Fruit fly (Drosophila melanogaster) whole organism, embryonic: ENCODE measurements around the gene asl.
A peak's percentile ranks its signal among the peaks of the same experiment; 100 is the strongest.

Experiments used
- Bdp1 ChIP-seq: fragments of 200-800 bp; sonication (Bioruptor generic); optimal IDR thresholded peaks from 3 replicates; lab custom pipeline; 2016; ENCODE audit warnings: missing biosample characterization, missing genetic modification characterization
- Bteb2 ChIP-seq: fragments of 200-800 bp; sonication (Bioruptor generic); optimal IDR thresholded peaks from 2 replicates; lab custom pipeline; 2016; ENCODE audit warnings: missing biosample characterization, missing genetic modification characterization
- CG10321 ChIP-seq: fragments of 200-800 bp; sonication (Bioruptor generic); IDR thresholded peaks from 2 replicates; pipeline ENCODE4 v1.3.6; 2022; ENCODE audit warnings: missing biosample characterization, missing genetic modification characterization
- CG10462 ChIP-seq: fragments of 200-800 bp; sonication (Bioruptor generic); optimal IDR thresholded peaks from 2 replicates; lab custom pipeline; 2016; ENCODE audit warnings: missing biosample characterization, missing genetic modification characterization
- CG12155 ChIP-seq: fragments of 200-800 bp; sonication (Bioruptor generic); optimal IDR thresholded peaks from 3 replicates; lab custom pipeline; 2016; ENCODE audit warnings: missing biosample characterization, missing genetic modification characterization
- CG12219 ChIP-seq: fragments of 200-800 bp; sonication (Bioruptor generic); optimal IDR thresholded peaks from 3 replicates; lab custom pipeline; 2018; ENCODE audit warnings: missing biosample characterization, mild to moderate bottlenecking, missing genetic modification characterization
- CG12744 ChIP-seq: fragments of 200-800 bp; sonication (Bioruptor generic); optimal IDR thresholded peaks from 2 replicates; lab custom pipeline; 2016; ENCODE audit warnings: missing biosample characterization, missing genetic modification characterization
- CG15011 ChIP-seq: fragments of 200-800 bp; sonication (Bioruptor generic); optimal IDR thresholded peaks from 3 replicates; lab custom pipeline; 2018; ENCODE audit warnings: missing biosample characterization, mild to moderate bottlenecking, missing genetic modification characterization
- CG17612 ChIP-seq: fragments of 200-800 bp; sonication (Bioruptor generic); IDR thresholded peaks from 2 replicates; pipeline ENCODE4 v1.3.6; 2022; ENCODE audit warnings: missing biosample characterization, missing genetic modification characterization
- CG17802 ChIP-seq: fragments of 200-800 bp; sonication (Bioruptor generic); optimal IDR thresholded peaks from 2 replicates; lab custom pipeline; 2018; ENCODE audit warnings: missing biosample characterization, mild to moderate bottlenecking, missing genetic modification characterization, moderate library complexity
- CG17829 ChIP-seq: fragments of 200-800 bp; optimal IDR thresholded peaks from 2 replicates; lab custom pipeline; 2019; ENCODE audit warnings: missing biosample characterization, mild to moderate bottlenecking, missing genetic modification characterization, moderate library complexity
- CG18262 ChIP-seq: fragments of 200-800 bp; optimal IDR thresholded peaks from 3 replicates; lab custom pipeline; 2019; ENCODE audit warnings: missing biosample characterization, mild to moderate bottlenecking, missing genetic modification characterization, moderate library complexity
- CG18599 ChIP-seq: fragments of 200-800 bp; sonication (Bioruptor generic); optimal IDR thresholded peaks from 3 replicates; lab custom pipeline; 2017; ENCODE audit warnings: missing biosample characterization, missing genetic modification characterization, mild to moderate bottlenecking, moderate library complexity, missing genetic modification reagents
- CG2202 ChIP-seq: fragments of 200-800 bp; sonication (Bioruptor generic); optimal IDR thresholded peaks from 2 replicates; lab custom pipeline; 2018; ENCODE audit warnings: missing biosample characterization, mild to moderate bottlenecking, missing genetic modification characterization
- CG3065 ChIP-seq: fragments of 200-800 bp; sonication (Bioruptor generic); optimal IDR thresholded peaks from 2 replicates; lab custom pipeline; 2016; ENCODE audit warnings: missing biosample characterization, missing genetic modification characterization
- CG3407 ChIP-seq: fragments of 200-800 bp; sonication (Bioruptor generic); optimal IDR thresholded peaks from 2 replicates; lab custom pipeline; 2018; ENCODE audit warnings: missing biosample characterization, mild to moderate bottlenecking, missing genetic modification characterization
- CG4707 ChIP-seq: fragments of 200-800 bp; sonication (Bioruptor generic); optimal IDR thresholded peaks from 2 replicates; lab custom pipeline; 2018; ENCODE audit warnings: missing biosample characterization, mild to moderate bottlenecking, missing genetic modification characterization, moderate library complexity
- CG6683 ChIP-seq: fragments of 200-800 bp; sonication (Bioruptor generic); optimal IDR thresholded peaks from 2 replicates; lab custom pipeline; 2017; ENCODE audit warnings: missing biosample characterization, mild to moderate bottlenecking, missing genetic modification characterization, missing genetic modification reagents
- CG7963 ChIP-seq: fragments of 200-800 bp; sonication (Bioruptor generic); IDR thresholded peaks from 3 replicates; pipeline ENCODE4 v1.3.6; 2022; ENCODE audit warnings: missing biosample characterization, missing genetic modification characterization; ENCODE audit not compliant: partially characterized antibody
- CG8478 ChIP-seq: fragments of >200 bp; optimal IDR thresholded peaks from 2 replicates; lab custom pipeline; 2018
- CG9215 ChIP-seq: fragments of 200-800 bp; sonication (Bioruptor generic); IDR thresholded peaks from 2 replicates; pipeline ENCODE4 v1.3.6; 2022; ENCODE audit warnings: missing biosample characterization, missing genetic modification characterization
- D19A ChIP-seq: fragments of 200-800 bp; optimal IDR thresholded peaks from 3 replicates; lab custom pipeline; 2019; ENCODE audit warnings: missing biosample characterization, mild to moderate bottlenecking, missing genetic modification characterization, moderate library complexity
- E2f2 ChIP-seq: fragments of 200-800 bp; sonication (Bioruptor generic); IDR thresholded peaks from 2 replicates; pipeline ENCODE4 v1.3.6; 2022; ENCODE audit warnings: missing biosample characterization, missing genetic modification characterization
- Gug ChIP-seq: fragments of 200-800 bp; sonication (Bioruptor generic); IDR thresholded peaks from 4 replicates; pipeline ENCODE4 v1.3.6; 2022; ENCODE audit warnings: missing biosample characterization, missing genetic modification characterization
- MTF-1 ChIP-seq: fragments of 200-800 bp; sonication (Bioruptor generic); optimal IDR thresholded peaks from 2 replicates; lab custom pipeline; 2018; ENCODE audit warnings: missing biosample characterization, mild to moderate bottlenecking, missing genetic modification characterization, borderline replicate concordance
- NC2α ChIP-seq: fragments of 200-800 bp; sonication (Bioruptor generic); optimal IDR thresholded peaks from 2 replicates; lab custom pipeline; 2016; ENCODE audit warnings: missing biosample characterization, missing genetic modification characterization
- NfI ChIP-seq: fragments of 200-800 bp; sonication (Bioruptor generic); optimal IDR thresholded peaks from 3 replicates; lab custom pipeline; 2018; ENCODE audit warnings: missing biosample characterization, mild to moderate bottlenecking, missing genetic modification characterization, moderate library complexity
- Oaz ChIP-seq: fragments of 200-800 bp; sonication (Bioruptor generic); IDR thresholded peaks from 2 replicates; pipeline ENCODE4 v1.3.6; 2022; ENCODE audit warnings: missing biosample characterization, missing genetic modification characterization
- Side ChIP-seq: fragments of 200-800 bp; sonication (Bioruptor generic); optimal IDR thresholded peaks from 2 replicates; lab custom pipeline; 2016; ENCODE audit warnings: missing biosample characterization, missing genetic modification characterization
- Six4 ChIP-seq: fragments of 200-800 bp; sonication (Bioruptor generic); optimal IDR thresholded peaks from 2 replicates; lab custom pipeline; 2016; ENCODE audit warnings: missing biosample characterization, missing genetic modification characterization
- al ChIP-seq: fragments of 200-800 bp; sonication (Bioruptor generic); IDR thresholded peaks from 2 replicates; pipeline ENCODE4 v1.3.6; 2022; ENCODE audit warnings: missing biosample characterization, missing genetic modification characterization
- ap ChIP-seq: fragments of 200-800 bp; sonication (Bioruptor generic); IDR thresholded peaks from 2 replicates; pipeline ENCODE4 v1.3.6; 2022; ENCODE audit warnings: missing biosample characterization, missing genetic modification characterization
- bcd ChIP-seq: fragments of 200-800 bp; sonication (Bioruptor generic); optimal IDR thresholded peaks from 2 replicates; lab custom pipeline; 2017; ENCODE audit warnings: missing biosample characterization, mild to moderate bottlenecking, missing genetic modification characterization
- esg ChIP-seq: fragments of 200-800 bp; sonication (Bioruptor generic); conservative IDR thresholded peaks from 2 replicates; pipeline ENCODE4 v1.3.6; 2022; ENCODE audit warnings: missing biosample characterization, missing genetic modification characterization
- ewg ChIP-seq: fragments of 200-800 bp; sonication (Bioruptor generic); optimal IDR thresholded peaks from 3 replicates; lab custom pipeline; 2017; ENCODE audit warnings: mild to moderate bottlenecking, missing biosample characterization, missing genetic modification reagents, missing genetic modification characterization
- exex ChIP-seq: fragments of 200-800 bp; sonication (Bioruptor generic); optimal IDR thresholded peaks from 4 replicates; lab custom pipeline; 2018; ENCODE audit warnings: missing biosample characterization, mild to moderate bottlenecking, missing genetic modification characterization, moderate library complexity
- fu2 ChIP-seq: fragments of 200-800 bp; sonication (Bioruptor generic); optimal IDR thresholded peaks from 2 replicates; lab custom pipeline; 2016; ENCODE audit warnings: missing biosample characterization, missing genetic modification characterization
- gcm2 ChIP-seq: fragments of 200-800 bp; sonication (Bioruptor generic); optimal IDR thresholded peaks from 2 replicates; lab custom pipeline; 2016; ENCODE audit warnings: missing biosample characterization, missing genetic modification characterization
- gem ChIP-seq: fragments of 200-800 bp; sonication (Bioruptor generic); optimal IDR thresholded peaks from 2 replicates; lab custom pipeline; 2019; ENCODE audit warnings: missing biosample characterization, mild to moderate bottlenecking, missing genetic modification characterization, moderate library complexity
- grn ChIP-seq: fragments of 200-800 bp; sonication (Bioruptor generic); optimal IDR thresholded peaks from 3 replicates; lab custom pipeline; 2017; ENCODE audit warnings: missing biosample characterization, missing genetic modification characterization
- lola ChIP-seq, 3 experiments: fragments of >200 bp in 2 of 3; fragments of 200-800 bp in 1 of 3; sonication (Bioruptor generic) in 1 of 3; optimal IDR thresholded peaks; 2 replicates each; lab custom pipeline; 2017 to 2019; ENCODE audit warnings: missing biosample characterization in 3 of 3, missing genetic modification characterization in 3 of 3, mild to moderate bottlenecking in 1 of 3, moderate library complexity in 1 of 3
- mld ChIP-seq: fragments of 200-800 bp; sonication (Bioruptor generic); IDR thresholded peaks from 3 replicates; pipeline ENCODE4 v1.3.6; 2022; ENCODE audit warnings: missing biosample characterization, missing genetic modification characterization; ENCODE audit not compliant: partially characterized antibody
- p53 ChIP-seq: fragments of 200-800 bp; sonication (Bioruptor generic); optimal IDR thresholded peaks from 2 replicates; lab custom pipeline; 2016; ENCODE audit warnings: missing biosample characterization, missing genetic modification characterization
- pb ChIP-seq: fragments of 200-800 bp; sonication (Bioruptor generic); optimal IDR thresholded peaks from 3 replicates; lab custom pipeline; 2016; ENCODE audit warnings: missing biosample characterization, missing genetic modification characterization
- pzg ChIP-seq: fragments of 200-800 bp; sonication (Bioruptor generic); optimal IDR thresholded peaks from 3 replicates; lab custom pipeline; 2018; ENCODE audit warnings: missing biosample characterization, mild to moderate bottlenecking, missing genetic modification characterization, moderate library complexity
- rib ChIP-seq: fragments of 200-800 bp; sonication (Bioruptor generic); IDR thresholded peaks from 2 replicates; pipeline ENCODE4 v1.3.6; 2022; ENCODE audit warnings: missing biosample characterization, missing genetic modification characterization
- shn ChIP-seq: fragments of 200-800 bp; sonication (Bioruptor generic); optimal IDR thresholded peaks from 3 replicates; lab custom pipeline; 2016; ENCODE audit warnings: missing biosample characterization, missing genetic modification characterization
- sim ChIP-seq: fragments of 200-800 bp; sonication (Bioruptor generic); IDR thresholded peaks from 2 replicates; pipeline ENCODE4 v1.3.6; 2022; ENCODE audit warnings: missing biosample characterization, missing genetic modification characterization
- slp2 ChIP-seq: fragments of 200-800 bp; sonication (Bioruptor generic); optimal IDR thresholded peaks from 2 replicates; lab custom pipeline; 2016; ENCODE audit warnings: missing biosample characterization, missing genetic modification characterization
- sr ChIP-seq: fragments of 200-800 bp; sonication (Bioruptor generic); IDR thresholded peaks from 3 replicates; pipeline ENCODE4 v1.3.6; 2022; ENCODE audit warnings: missing biosample characterization, missing genetic modification characterization
- tap ChIP-seq: fragments of 200-800 bp; optimal IDR thresholded peaks from 3 replicates; lab custom pipeline; 2019; ENCODE audit warnings: missing biosample characterization, mild to moderate bottlenecking, missing genetic modification characterization, moderate library complexity

asl gene

dm6 chr3R:5622985-5623630, 16.8 kb upstream of the asl start (continued):
- peak; percentile 15 for TF ChIP-seq CG12744
- TF ChIP-seq p53 (GFP tag; lab: Kevin White, UChicago): peak; percentile 49
- TF ChIP-seq CG7963: no peak
- peak; percentile 75 for TF ChIP-seq CG12219 (GFP tag; lab: Kevin White, UChicago)
- peak; percentile 72 for TF ChIP-seq tap (tag; lab: Kevin White, UChicago)
- TF ChIP-seq CG18262 (tag; lab: Kevin White, UChicago): peak; percentile 64
- no peak for TF ChIP-seq CG17612 (GFP tag; lab: Robert Waterston, UW)
- peak; percentile 77 for TF ChIP-seq Side
- no peak for TF ChIP-seq Oaz (GFP tag; lab: Robert Waterston, UW)
- peak; percentile 30 for TF ChIP-seq pzg (GFP tag; lab: Kevin White, UChicago)
- TF ChIP-seq CG17802 (tag; lab: Kevin White, UChicago): no peak
- TF ChIP-seq mld (GFP tag; lab: Robert Waterston, UW): no peak
- peak; percentile 56 for TF ChIP-seq ewg (GFP tag; lab: Kevin White, UChicago)
- no peak for TF ChIP-seq sr (GFP tag; lab: Robert Waterston, UW)
- no peak for TF ChIP-seq CG8478 (lab: Kevin White, UChicago)
- TF ChIP-seq bcd: peak; percentile 66
- peak; percentile 64 for TF ChIP-seq CG10462
- TF ChIP-seq CG3065 (GFP tag; lab: Kevin White, UChicago): peak; percentile 26
- TF ChIP-seq al (GFP tag; lab: Robert Waterston, UW): no peak
- peak; percentile 54 for TF ChIP-seq Bteb2 (GFP tag; lab: Kevin White, UChicago)
- TF ChIP-seq shn (GFP tag; lab: Kevin White, UChicago): peak; percentile 52
- peak; percentile 91 for TF ChIP-seq CG3407 (GFP tag; lab: Kevin White, UChicago)
- TF ChIP-seq exex (tag; lab: Kevin White, UChicago): peak; percentile 79
- TF ChIP-seq rib (GFP tag; lab: Robert Waterston, UW): no peak
- no peak for TF ChIP-seq CG9215 (GFP tag; lab: Robert Waterston, UW)
- TF ChIP-seq NfI (GFP tag; lab: Kevin White, UChicago): peak; percentile 59
- peak; percentile 70 for TF ChIP-seq grn (GFP tag; lab: Kevin White, UChicago)
- TF ChIP-seq CG10321 (GFP tag; lab: Robert Waterston, UW): no peak
- peak; percentile 58 for TF ChIP-seq slp2 (GFP tag; lab: Kevin White, UChicago)
- TF ChIP-seq fu2 (GFP tag; lab: Kevin White, UChicago): peak; percentile 42
- no peak for TF ChIP-seq esg (GFP tag; lab: Robert Waterston, UW)
- no peak for TF ChIP-seq E2f2 (GFP tag; lab: Robert Waterston, UW)
- no peak for TF ChIP-seq Gug (GFP tag; lab: Robert Waterston, UW)
- TF ChIP-seq pb (GFP tag; lab: Kevin White, UChicago): peak; percentile 72
- TF ChIP-seq ap (GFP tag; lab: Robert Waterston, UW): no peak
- TF ChIP-seq CG17829: peak; percentile 64
- peak; percentile 25 for TF ChIP-seq gcm2 (GFP tag; lab: Kevin White, UChicago)
- TF ChIP-seq lola (GFP tag; optimal IDR thresholded peaks at IDR 0.05; lab: Kevin White, UChicago): peak in 1 of 3 experiments; percentile 66
- peak; percentile 85 for TF ChIP-seq CG18599 (GFP tag; lab: Kevin White, UChicago)
- no peak for TF ChIP-seq sim (GFP tag; lab: Robert Waterston, UW)
- peak; percentile 65 for TF ChIP-seq Bdp1
- TF ChIP-seq CG12155 (GFP tag; lab: Kevin White, UChicago): peak; percentile 36
- peak; percentile 89 for TF ChIP-seq CG4707 (GFP tag; lab: Kevin White, UChicago)
- TF ChIP-seq Six4 (GFP tag; lab: Kevin White, UChicago): peak; percentile 67
- peak; percentile 62 for TF ChIP-seq D19A (tag; lab: Kevin White, UChicago)
- TF ChIP-seq CG2202 (tag; lab: Kevin White, UChicago): peak; percentile 85
- peak; percentile 93 for TF ChIP-seq MTF-1 (GFP tag; lab: Kevin White, UChicago)
- TF ChIP-seq CG15011 (GFP tag; lab: Kevin White, UChicago): peak; percentile 64
- peak; percentile 78 for TF ChIP-seq gem
- TF ChIP-seq CG6683 (GFP tag; lab: Kevin White, UChicago): peak; percentile 70
- TF ChIP-seq NC2α: peak; percentile 82
